Worm (Caenorhabditis elegans) whole organism, L2 larva: ENCODE results near the gene egal-1.

Experiments
- C34F6.9 ChIP-seq: fragments of 150-350 bp; optimal IDR thresholded peaks from 2 replicates; lab custom pipeline; 2014; ENCODE audit warnings: missing biosample characterization, missing genetic modification characterization
- F13H6.1 ChIP-seq: sonication (generic microtip); optimal IDR thresholded peaks from 2 replicates; lab custom pipeline; 2016; ENCODE audit warnings: missing genetic modification characterization, missing compliant biosample characterization
- R02D3.7 ChIP-seq: fragments of 150-350 bp; optimal IDR thresholded peaks from 2 replicates; lab custom pipeline; 2014; ENCODE audit warnings: missing biosample characterization, missing genetic modification characterization
- Y55F3AM.14 ChIP-seq: fragments of 200-800 bp; sonication (Bioruptor generic); optimal IDR thresholded peaks from 2 replicates; lab custom pipeline; 2018; ENCODE audit warnings: mild to moderate bottlenecking, missing genetic modification characterization, missing compliant biosample characterization
- ZK546.5 ChIP-seq: sonication (generic microtip); optimal IDR thresholded peaks from 2 replicates; lab custom pipeline; 2017; ENCODE audit warnings: missing biosample characterization, missing genetic modification characterization
- alr-1 ChIP-seq: fragments of 150-350 bp; optimal IDR thresholded peaks from 2 replicates; lab custom pipeline; 2014; ENCODE audit warnings: missing biosample characterization, missing genetic modification characterization
- aly-2 ChIP-seq: fragments of 150-350 bp; optimal IDR thresholded peaks from 2 replicates; lab custom pipeline; 2014; ENCODE audit warnings: missing biosample characterization, missing genetic modification characterization
- ama-1 ChIP-seq: fragments of 150-350 bp; optimal IDR thresholded peaks from 2 replicates; lab custom pipeline; 2018; ENCODE audit warnings: inconsistent platforms
- blmp-1 ChIP-seq: sonication (generic microtip); optimal IDR thresholded peaks from 2 replicates; lab custom pipeline; 2017; ENCODE audit warnings: missing genetic modification characterization, mild to moderate bottlenecking, missing compliant biosample characterization, antibody characterized with exemption, moderate library complexity; ENCODE audit not compliant: insufficient read depth
- ceh-16 ChIP-seq: fragments of 150-350 bp; optimal IDR thresholded peaks from 2 replicates; lab custom pipeline; 2014; ENCODE audit warnings: missing biosample characterization, missing genetic modification characterization
- ceh-82 ChIP-seq: fragments of 150-350 bp; optimal IDR thresholded peaks from 2 replicates; lab custom pipeline; 2014; ENCODE audit warnings: missing biosample characterization, missing genetic modification characterization
- crh-2 ChIP-seq: sonication (generic microtip); optimal IDR thresholded peaks from 2 replicates; lab custom pipeline; 2017; ENCODE audit warnings: missing biosample characterization, missing genetic modification characterization
- dmd-4 ChIP-seq: sonication (generic microtip); optimal IDR thresholded peaks from 2 replicates; lab custom pipeline; 2017; ENCODE audit warnings: missing biosample characterization, missing genetic modification characterization
- egl-27 ChIP-seq: sonication (generic microtip); optimal IDR thresholded peaks from 3 replicates; lab custom pipeline; 2017; ENCODE audit warnings: missing biosample characterization, missing genetic modification reagents, missing genetic modification characterization
- elt-1 ChIP-seq: fragments of 150-350 bp; optimal IDR thresholded peaks from 2 replicates; lab custom pipeline; 2014; ENCODE audit warnings: missing biosample characterization, missing genetic modification characterization
- elt-3 ChIP-seq: sonication (generic microtip); optimal IDR thresholded peaks from 2 replicates; lab custom pipeline; 2017; ENCODE audit warnings: missing biosample characterization, missing genetic modification characterization
- fos-1 ChIP-seq: fragments of 150-350 bp; optimal IDR thresholded peaks from 2 replicates; lab custom pipeline; 2014; ENCODE audit warnings: missing biosample characterization, missing genetic modification characterization
- gmeb-1 ChIP-seq: fragments of 150-350 bp; optimal IDR thresholded peaks from 2 replicates; lab custom pipeline; 2014; ENCODE audit warnings: missing biosample characterization, missing genetic modification characterization
- lin-11 ChIP-seq: fragments of 150-350 bp; sonication (generic microtip); optimal IDR thresholded peaks from 2 replicates; lab custom pipeline; 2014; ENCODE audit warnings: missing biosample characterization, missing genetic modification characterization, inconsistent platforms, mixed read lengths
- lin-13 ChIP-seq: fragments of 150-350 bp; optimal IDR thresholded peaks from 2 replicates; lab custom pipeline; 2014; ENCODE audit warnings: missing biosample characterization, missing genetic modification reagents, missing genetic modification characterization
- lin-39 ChIP-seq: fragments of 150-350 bp; optimal IDR thresholded peaks from 2 replicates; lab custom pipeline; 2014; ENCODE audit warnings: missing biosample characterization, missing genetic modification reagents, missing genetic modification characterization
- lsy-2 ChIP-seq, 2 experiments: fragments of 150-350 bp in 1 of 2; sonication (generic microtip) in 1 of 2; optimal IDR thresholded peaks; 2 replicates each; lab custom pipeline; 2014 to 2017; ENCODE audit warnings: missing biosample characterization in 2 of 2, missing genetic modification characterization in 2 of 2
- mab-5 ChIP-seq: fragments of 150-350 bp; optimal IDR thresholded peaks from 2 replicates; lab custom pipeline; 2014; ENCODE audit warnings: missing biosample characterization, missing genetic modification characterization
- mbf-1 ChIP-seq: sonication (generic microtip); optimal IDR thresholded peaks from 2 replicates; lab custom pipeline; 2017; ENCODE audit warnings: missing biosample characterization, missing genetic modification characterization
- mdl-1 ChIP-seq, 2 experiments: fragments of 150-350 bp in 1 of 2; sonication (generic microtip) in 1 of 2; optimal IDR thresholded peaks; 2 replicates each; lab custom pipeline; 2017; ENCODE audit warnings: missing biosample characterization in 2 of 2, missing genetic modification characterization in 2 of 2
- nhr-10 ChIP-seq: sonication (generic microtip); optimal IDR thresholded peaks from 2 replicates; lab custom pipeline; 2017; ENCODE audit warnings: missing biosample characterization, missing genetic modification characterization
- nhr-11 ChIP-seq: fragments of 150-350 bp; optimal IDR thresholded peaks from 2 replicates; lab custom pipeline; 2014; ENCODE audit warnings: missing biosample characterization, missing genetic modification characterization
- nhr-12 ChIP-seq: fragments of 150-350 bp; optimal IDR thresholded peaks from 2 replicates; lab custom pipeline; 2014; ENCODE audit warnings: missing biosample characterization, missing genetic modification characterization
- nhr-129 ChIP-seq: fragments of 150-350 bp; optimal IDR thresholded peaks from 2 replicates; lab custom pipeline; 2014; ENCODE audit warnings: missing biosample characterization, missing genetic modification characterization
- nhr-21 ChIP-seq: fragments of 150-350 bp; optimal IDR thresholded peaks from 2 replicates; lab custom pipeline; 2014; ENCODE audit warnings: missing biosample characterization, missing genetic modification characterization
- nhr-23 ChIP-seq: fragments of 150-350 bp; optimal IDR thresholded peaks from 2 replicates; lab custom pipeline; 2014; ENCODE audit warnings: missing biosample characterization, missing genetic modification reagents, missing genetic modification characterization
- nhr-237 ChIP-seq: fragments of 150-350 bp; optimal IDR thresholded peaks from 2 replicates; lab custom pipeline; 2014; ENCODE audit warnings: missing biosample characterization, missing genetic modification characterization
- nhr-25 ChIP-seq: fragments of 150-350 bp; sonication (generic microtip); optimal IDR thresholded peaks from 3 replicates; lab custom pipeline; 2014; ENCODE audit warnings: missing biosample characterization, missing genetic modification characterization
- nhr-6 ChIP-seq: fragments of 150-350 bp; optimal IDR thresholded peaks from 2 replicates; lab custom pipeline; 2014; ENCODE audit warnings: missing biosample characterization, missing genetic modification characterization
- nhr-77 ChIP-seq: fragments of 150-350 bp; optimal IDR thresholded peaks from 2 replicates; lab custom pipeline; 2014; ENCODE audit warnings: missing biosample characterization, missing genetic modification characterization
- peb-1 ChIP-seq: fragments of 150-350 bp; optimal IDR thresholded peaks from 2 replicates; lab custom pipeline; 2014; ENCODE audit warnings: missing biosample characterization, missing genetic modification characterization
- sem-4 ChIP-seq: fragments of 150-350 bp; optimal IDR thresholded peaks from 2 replicates; lab custom pipeline; 2014; ENCODE audit warnings: missing biosample characterization, missing genetic modification reagents, missing genetic modification characterization
- skn-1 ChIP-seq: sonication (generic microtip); optimal IDR thresholded peaks from 2 replicates; lab custom pipeline; 2017; ENCODE audit warnings: missing biosample characterization, missing genetic modification characterization
- sma-3 ChIP-seq: sonication (generic microtip); optimal IDR thresholded peaks from 2 replicates; lab custom pipeline; 2016; ENCODE audit warnings: missing genetic modification reagents, missing genetic modification characterization, missing compliant biosample characterization
- sma-9 ChIP-seq, 2 experiments: fragments of 150-350 bp in 1 of 2; sonication (generic microtip) in 1 of 2; optimal IDR thresholded peaks; 2 replicates each; lab custom pipeline; 2014 to 2016; ENCODE audit warnings: missing genetic modification characterization in 2 of 2, mild to moderate bottlenecking in 1 of 2, missing biosample characterization in 1 of 2, missing compliant biosample characterization in 1 of 2, missing genetic modification reagents in 1 of 2, moderate library complexity in 1 of 2
- snpc-4 ChIP-seq: fragments of 150-350 bp; optimal IDR thresholded peaks from 2 replicates; lab custom pipeline; 2014; ENCODE audit warnings: missing biosample characterization, missing genetic modification characterization
- unc-39 ChIP-seq: fragments of 150-350 bp; optimal IDR thresholded peaks from 2 replicates; lab custom pipeline; 2014; ENCODE audit warnings: missing biosample characterization, missing genetic modification characterization
- unc-55 ChIP-seq: fragments of 150-350 bp; sonication (generic microtip); optimal IDR thresholded peaks from 3 replicates; lab custom pipeline; 2014; ENCODE audit warnings: missing biosample characterization, missing genetic modification reagents, missing genetic modification characterization
- unc-62 ChIP-seq: fragments of 150-350 bp; optimal IDR thresholded peaks from 2 replicates; lab custom pipeline; 2014; ENCODE audit warnings: missing biosample characterization, missing genetic modification reagents, missing genetic modification characterization
- zag-1 ChIP-seq: fragments of 150-350 bp; optimal IDR thresholded peaks from 2 replicates; lab custom pipeline; 2014; ENCODE audit warnings: missing biosample characterization, missing genetic modification characterization
- ztf-1 ChIP-seq: fragments of 200-800 bp; sonication (Bioruptor generic); conservative IDR thresholded peaks from 2 replicates; pipeline ENCODE4 v1.3.6; 2022; ENCODE audit warnings: missing genetic modification characterization, missing compliant biosample characterization
- ztf-11 ChIP-seq: sonication (generic microtip); optimal IDR thresholded peaks from 2 replicates; lab custom pipeline; 2017; ENCODE audit warnings: missing biosample characterization, missing genetic modification characterization
- ztf-4 ChIP-seq: fragments of 150-350 bp; optimal IDR thresholded peaks from 2 replicates; lab custom pipeline; 2014; ENCODE audit warnings: missing biosample characterization, missing genetic modification characterization

Gene egal-1

DNA sequence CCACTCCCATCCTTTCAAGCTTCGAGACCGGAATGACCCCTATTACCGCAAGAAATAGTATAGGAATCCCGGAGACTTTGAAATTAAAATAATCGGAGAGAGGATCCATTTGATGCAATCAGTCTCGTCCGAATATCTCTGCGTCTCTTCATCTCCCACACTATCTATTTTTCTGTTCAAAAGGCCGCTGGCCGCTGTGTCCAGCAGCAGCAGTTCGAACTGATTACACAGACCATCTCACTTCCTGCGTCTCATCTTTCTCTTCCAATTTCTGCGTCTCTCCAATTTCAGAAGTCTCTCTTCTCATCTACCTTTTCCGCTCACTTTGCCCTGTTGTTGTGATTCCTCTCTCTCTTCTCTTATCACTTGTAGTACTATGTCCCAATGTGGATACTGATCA lies 7.1 kb upstream of the egal-1 start:
- TF ChIP-seq lsy-2 (tag; optimal IDR thresholded peaks at IDR 0.05; lab: Kevin White, UChicago), result peak in 1 of 2 experiments; percentile 65
- TF ChIP-seq ama-1 (lab: Kevin White, UChicago), result no peak
- TF ChIP-seq snpc-4, result no peak
- no peak for TF ChIP-seq unc-62 (GFP tag; lab: Kevin White, UChicago)
- TF ChIP-seq gmeb-1 (tag; lab: Kevin White, UChicago), result peak; percentile 65
- TF ChIP-seq alr-1 (tag; lab: Kevin White, UChicago), result no peak
- no peak for TF ChIP-seq R02D3.7 (tag; lab: Kevin White, UChicago)
- TF ChIP-seq nhr-129 (tag; lab: Kevin White, UChicago), result peak; percentile 54
- no peak for TF ChIP-seq ceh-16 (tag; lab: Kevin White, UChicago)
- TF ChIP-seq lin-11 (tag; lab: Kevin White, UChicago), result no peak
- TF ChIP-seq C34F6.9 (tag; lab: Kevin White, UChicago), result peak; percentile 42
- peak; percentile 20 for TF ChIP-seq blmp-1 (tag; lab: Kevin White, UChicago)
- no peak for TF ChIP-seq nhr-11
- peak; percentile 69 for TF ChIP-seq nhr-21
- peak; percentile 40 for TF ChIP-seq nhr-6 (tag; lab: Kevin White, UChicago)
- no peak for TF ChIP-seq skn-1 (tag; lab: Kevin White, UChicago)
- TF ChIP-seq aly-2 (tag; lab: Kevin White, UChicago), result no peak
- TF ChIP-seq crh-2 (tag; lab: Kevin White, UChicago), result peak; percentile 57
- TF ChIP-seq lin-13 (GFP tag; lab: Kevin White, UChicago), result peak; percentile 3
- TF ChIP-seq fos-1 (tag; lab: Kevin White, UChicago), result peak; percentile 92
- no peak for TF ChIP-seq elt-3 (tag; lab: Kevin White, UChicago)
- TF ChIP-seq nhr-77 (tag; lab: Kevin White, UChicago), result no peak
- TF ChIP-seq nhr-237 (tag; lab: Kevin White, UChicago), result no peak
- TF ChIP-seq sma-3, result peak; percentile 74
- TF ChIP-seq nhr-10 (tag; lab: Kevin White, UChicago), result no peak
- no peak for TF ChIP-seq mab-5 (tag; lab: Kevin White, UChicago)
- TF ChIP-seq nhr-23 (tag; lab: Kevin White, UChicago), result no peak
- no peak for TF ChIP-seq ztf-11 (tag; lab: Kevin White, UChicago)
- no peak for TF ChIP-seq nhr-12 (tag; lab: Kevin White, UChicago)
- TF ChIP-seq ztf-4 (tag; lab: Kevin White, UChicago), result no peak
- no peak for TF ChIP-seq ztf-1 (GFP tag; lab: Robert Waterston, UW)
- TF ChIP-seq dmd-4 (tag; lab: Kevin White, UChicago), result no peak
- peak; percentile 9 for TF ChIP-seq unc-55 (GFP tag; lab: Kevin White, UChicago)
- TF ChIP-seq nhr-25 (tag; lab: Kevin White, UChicago), result peak; percentile 58
- TF ChIP-seq egl-27 (tag; lab: Kevin White, UChicago), result peak; percentile 51
- TF ChIP-seq ceh-82 (tag; lab: Kevin White, UChicago), result no peak
- TF ChIP-seq zag-1 (tag; lab: Kevin White, UChicago), result no peak
- peak; percentile 91 for TF ChIP-seq F13H6.1 (tag; lab: Kevin White, UChicago)
- no peak for TF ChIP-seq mbf-1
- no peak for TF ChIP-seq ZK546.5 (tag; lab: Kevin White, UChicago)
- TF ChIP-seq peb-1 (tag; lab: Kevin White, UChicago), result no peak
- TF ChIP-seq Y55F3AM.14 (GFP tag; lab: Kevin White, UChicago), result no peak
- TF ChIP-seq mdl-1 (tag; optimal IDR thresholded peaks at IDR 0.05; lab: Kevin White, UChicago), result no peak
- TF ChIP-seq sma-9 (GFP tag; optimal IDR thresholded peaks at IDR 0.05; lab: Kevin White, UChicago), result peak; percentile 85
- TF ChIP-seq sma-9 (tag; optimal IDR thresholded peaks at IDR 0.05; lab: Kevin White, UChicago), result peak; percentile 24
- TF ChIP-seq unc-39 (tag; lab: Kevin White, UChicago), result no peak
- no peak for TF ChIP-seq lin-39 (tag; lab: Kevin White, UChicago)
- no peak for TF ChIP-seq elt-1
- peak; percentile 72 for TF ChIP-seq sem-4
